Fruit fly (Drosophila melanogaster): ENCODE data around the gene Tengl1.

Tengl1 gene

dm6 chr2L:2191404-2191803, 49.0 kb downstream of the Tengl1 start:
- no peak for TF ChIP-seq noc (tag; optimal IDR thresholded peaks at IDR 0.05)

dm6 chr2L:2190684-2191083, 49.7 kb downstream of the Tengl1 start:
- TF ChIP-seq noc (tag; optimal IDR thresholded peaks at IDR 0.05): no peak
